Fruit fly (Drosophila melanogaster): ENCODE data around the gene CG5664.
A peak's percentile ranks its signal among the peaks of the same experiment; 100 is the strongest.

The CG5664 gene

DNA sequence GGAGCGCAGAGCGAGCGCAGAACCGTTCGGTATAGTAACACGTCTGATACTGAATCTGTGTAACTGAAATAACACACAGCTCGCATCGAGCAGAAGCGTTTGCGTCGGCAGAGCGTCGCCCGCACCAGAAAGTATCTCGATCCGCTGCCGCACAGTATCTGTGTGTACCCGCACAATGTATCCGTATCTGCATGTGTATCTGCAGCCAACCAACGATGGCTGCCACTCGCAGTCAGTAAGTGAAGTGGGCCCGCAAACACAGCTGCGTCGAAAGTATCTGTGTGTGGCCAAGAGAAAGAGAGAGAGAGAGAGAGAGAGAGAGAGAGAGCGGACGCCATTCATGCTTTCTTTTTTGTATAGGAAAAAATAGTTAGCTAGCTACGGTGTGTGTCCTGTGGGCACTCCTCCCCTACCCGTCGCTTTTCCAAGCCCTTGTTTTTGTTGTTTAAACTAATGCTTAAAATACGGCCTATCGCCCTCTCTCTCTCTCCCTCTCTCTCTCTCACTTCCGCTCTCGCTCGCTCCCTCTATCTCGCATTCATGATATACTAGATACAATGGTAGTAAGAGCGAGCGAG lies 35.4 kb upstream of the CG5664 start, which contains the start of gene croc (continued):
- TF ChIP-seq Neu2 (GFP tag; optimal IDR thresholded peaks at IDR 0.05; ENCODE audit: borderline replicate concordance) (peak; percentile 78), gcm (GFP tag; optimal IDR thresholded peaks at IDR 0.05) (peak; percentile 94), hkb (optimal IDR thresholded peaks at IDR 0.05) (no peak), hkb (GFP tag; IDR thresholded peaks at IDR 0.05) (0 out of 2 replicates have a peak, but pooled peaks have one; percentile 10), Nf-YB (GFP tag; optimal IDR thresholded peaks at IDR 0.05) (peak; percentile 99), CG17829 (tag; optimal IDR thresholded peaks at IDR 0.05) (peak; percentile 24), ham (GFP tag; IDR thresholded peaks at IDR 0.05) (no peak), ewg (GFP tag; optimal IDR thresholded peaks at IDR 0.05) (peak; percentile 82), Jarid2 (GFP tag; optimal IDR thresholded peaks at IDR 0.05) (peak; percentile 67), Ssrp (tag; optimal IDR thresholded peaks at IDR 0.05) (no peak), CG11093 (GFP tag; IDR thresholded peaks at IDR 0.05) (no peak), CG3163 (GFP tag; optimal IDR thresholded peaks at IDR 0.05) (peak; percentile 37), BEAF-32 (GFP tag; optimal IDR thresholded peaks at IDR 0.05) (no peak), CG4360 (GFP tag; IDR thresholded peaks at IDR 0.05) (peak; percentile 87), B-H2 (GFP tag; optimal IDR thresholded peaks at IDR 0.05) (no peak), zen2 (GFP tag; IDR thresholded peaks at IDR 0.05; ENCODE audit: partially characterized antibody) (peak; percentile 55; the same call in 1 of the 3 replicates), sens-2 (GFP tag; IDR thresholded peaks at IDR 0.05) (no peak), tin (GFP tag; optimal IDR thresholded peaks at IDR 0.05) (peak; percentile 33), CG6175 (GFP tag; IDR thresholded peaks at IDR 0.05) (no peak), MBD-R2 (GFP tag; IDR thresholded peaks at IDR 0.05) (no peak), CG31365 (tag; optimal IDR thresholded peaks at IDR 0.05) (no peak), amos (GFP tag; IDR thresholded peaks at IDR 0.05; ENCODE audit: partially characterized antibody) (0 out of 2 replicates have a peak, but pooled peaks have one; percentile 7), sens (GFP tag) (peak; percentile 65), tap (tag; optimal IDR thresholded peaks at IDR 0.05) (no peak), CG6765 (GFP tag; optimal IDR thresholded peaks at IDR 0.05) (no peak), Dll (GFP tag; IDR thresholded peaks at IDR 0.05; ENCODE audit: partially characterized antibody) (no peak), CG17328 (GFP tag; IDR thresholded peaks at IDR 0.05) (peak; percentile 98), run (tag; optimal IDR thresholded peaks at IDR 0.05) (no peak), CG8924 (tag; optimal IDR thresholded peaks at IDR 0.05) (no peak), vnd (GFP tag; IDR thresholded peaks at IDR 0.05; ENCODE audit: partially characterized antibody) (peak; percentile 31; the same call in 1 of the 3 replicates), Oli (tag; optimal IDR thresholded peaks at IDR 0.05) (no peak), CG8478 (optimal IDR thresholded peaks at IDR 0.05) (peak; percentile 99), Deaf1 (tag; optimal IDR thresholded peaks at IDR 0.05) (peak; percentile 11), CG5180 (GFP tag; optimal IDR thresholded peaks at IDR 0.05) (no peak), twi (tag; optimal IDR thresholded peaks at IDR 0.05) (peak; percentile 69), Gug (GFP tag; IDR thresholded peaks at IDR 0.05) (no peak), CG12744 (GFP tag; optimal IDR thresholded peaks at IDR 0.05) (no peak), D (optimal IDR thresholded peaks at IDR 0.05) (peak; percentile 70), D (GFP tag; optimal IDR thresholded peaks at IDR 0.05) (peak; percentile 7), Lpt (GFP tag; optimal IDR thresholded peaks at IDR 0.05) (no peak), Dref (GFP tag; IDR thresholded peaks at IDR 0.05) (no peak), CG11696 (GFP tag; IDR thresholded peaks at IDR 0.05) (no peak), ci (GFP tag; IDR thresholded peaks at IDR 0.05) (peak; percentile 59; the same call in 1 of the 3 replicates), CG10321 (GFP tag; IDR thresholded peaks at IDR 0.05) (peak; percentile 86), pros (GFP tag; optimal IDR thresholded peaks at IDR 0.05) (no peak), CG8089 (GFP tag; optimal IDR thresholded peaks at IDR 0.05) (no peak), eyg (GFP tag; optimal IDR thresholded peaks at IDR 0.05) (no peak), pan (optimal IDR thresholded peaks at IDR 0.05) (no peak), pan (GFP tag; optimal IDR thresholded peaks at IDR 0.05 in 1 of 2, IDR thresholded peaks at IDR 0.05 in 1 of 2) (no peak), CoRest (tag; optimal IDR thresholded peaks at IDR 0.05) (peak; percentile 61), chinmo (GFP tag; IDR thresholded peaks at IDR 0.05; ENCODE audit: partially characterized antibody) (0 out of 4 replicates have a peak, but pooled peaks have one; percentile 50)
